Worm (Caenorhabditis elegans) whole organism, dauer: ENCODE data around the gene lgc-12.

Experiments used
- unc-62 ChIP-seq: sonication (generic microtip); optimal IDR thresholded peaks from 2 replicates; lab custom pipeline; 2017; ENCODE audit warnings: missing biosample characterization, missing genetic modification reagents, missing genetic modification characterization

Gene lgc-12

DNA sequence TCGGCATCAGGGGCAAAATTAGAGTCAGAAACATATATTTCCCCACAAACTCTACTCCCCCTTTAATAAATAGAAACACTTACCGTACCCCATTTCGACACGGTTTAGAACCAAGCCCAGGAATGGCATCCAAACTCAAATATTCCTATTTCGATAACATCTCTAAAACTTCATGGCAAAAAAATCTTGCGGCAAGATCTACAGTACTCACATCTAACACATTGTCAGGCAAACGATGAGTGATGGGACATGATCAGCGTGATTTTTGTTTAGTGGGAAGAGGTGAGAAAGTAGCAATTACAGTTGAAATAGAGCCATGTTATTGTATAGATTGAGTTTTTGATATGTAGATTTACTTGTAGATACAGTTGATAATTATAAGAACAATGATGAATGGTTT, 11.0 kb upstream of the lgc-12 start:
- no peak for TF ChIP-seq unc-62 (GFP tag; lab: Kevin White, UChicago)

DNA sequence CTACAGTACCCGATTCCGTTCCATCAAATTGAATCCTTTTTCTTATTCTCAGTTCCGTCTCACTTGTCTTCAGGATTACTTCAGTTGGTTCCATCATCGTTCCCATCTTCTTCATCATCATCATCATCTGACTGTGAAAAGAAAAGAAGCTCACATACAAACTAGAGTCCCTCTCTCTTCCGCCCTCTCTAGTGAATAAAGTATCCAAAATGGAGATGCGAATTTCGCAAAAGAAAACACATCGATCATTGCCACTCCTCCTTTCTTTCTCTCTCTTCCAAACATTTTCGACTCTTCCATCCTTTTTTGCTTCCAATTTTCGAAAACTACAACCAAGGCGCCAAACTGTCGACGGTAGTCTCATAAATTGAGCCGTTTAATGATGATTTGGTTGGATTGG, 9.1 kb upstream of the lgc-12 start:
- no peak for TF ChIP-seq unc-62 (GFP tag; lab: Kevin White, UChicago)

DNA sequence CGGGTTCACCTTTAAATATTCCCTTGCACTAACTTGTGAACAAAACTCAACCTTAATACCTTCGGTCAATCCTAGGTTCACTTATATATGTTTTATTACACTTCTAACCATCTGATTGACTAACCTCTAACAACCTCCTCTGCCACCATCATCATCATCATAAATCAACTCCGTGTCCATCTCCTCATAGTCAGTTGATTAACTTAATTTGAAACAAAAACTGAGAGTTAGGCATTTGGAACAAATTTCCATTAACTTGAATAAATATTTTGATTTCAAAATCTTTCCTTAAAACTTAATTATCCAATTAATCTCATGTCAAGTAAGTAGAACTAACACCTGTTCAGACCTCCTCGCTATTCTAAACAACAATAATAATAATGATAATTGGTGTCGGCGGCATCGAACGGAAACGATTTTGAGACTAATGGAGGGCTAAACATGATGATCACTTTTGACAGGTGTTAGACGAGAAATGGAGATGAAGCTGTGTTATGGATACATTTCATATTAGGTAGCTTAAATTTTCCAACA, 8.2 kb upstream of the lgc-12 start:
- no peak for TF ChIP-seq unc-62 (GFP tag; lab: Kevin White, UChicago)

DNA sequence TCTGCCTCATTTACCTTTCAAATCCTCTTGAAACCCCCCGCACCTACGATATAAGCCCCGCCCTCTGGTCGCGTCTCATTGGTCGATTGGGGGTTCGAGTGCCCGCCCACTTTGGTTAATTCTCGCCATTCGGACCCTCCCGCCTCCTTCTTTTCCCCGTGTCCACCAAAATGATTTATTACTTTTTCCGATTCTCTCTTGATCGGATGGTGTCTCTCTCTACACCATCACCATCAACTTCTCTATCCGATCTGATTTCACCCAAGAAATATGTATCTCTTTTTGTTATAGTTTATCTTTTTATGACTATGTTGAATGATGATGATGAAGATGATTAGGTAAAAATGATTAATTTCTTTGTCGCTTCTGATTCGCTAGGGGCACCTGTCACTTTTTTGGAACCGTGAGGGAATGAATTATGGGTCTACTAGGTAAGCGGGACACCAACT, 7.3 kb upstream of the lgc-12 start:
- no peak for TF ChIP-seq unc-62 (GFP tag; lab: Kevin White, UChicago)

DNA sequence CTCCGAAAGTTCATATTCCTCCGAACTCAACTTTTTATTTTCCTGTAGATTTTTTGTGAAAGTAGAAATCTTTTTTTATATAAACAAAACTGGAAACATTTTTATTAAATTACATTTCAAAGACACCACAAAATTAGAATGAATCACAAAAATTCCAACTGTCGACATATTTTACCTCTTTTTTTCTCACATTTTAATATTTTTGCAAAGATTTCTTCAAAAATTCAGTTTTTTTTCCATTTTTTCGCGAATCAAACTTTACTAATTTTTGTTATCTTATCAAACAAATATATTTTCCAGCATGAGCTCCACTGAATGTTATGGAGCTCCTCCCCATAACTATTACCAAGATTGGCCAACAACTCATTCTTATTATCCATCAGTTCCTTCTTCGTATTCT, 6.6 kb upstream of the lgc-12 start, which contains the start of gene ceh-13:
ceh-13 (plus strand) TSS at position 301 of the 400 bp plus-strand sequence.
- TF ChIP-seq unc-62 (GFP tag; lab: Kevin White, UChicago): no peak

DNA sequence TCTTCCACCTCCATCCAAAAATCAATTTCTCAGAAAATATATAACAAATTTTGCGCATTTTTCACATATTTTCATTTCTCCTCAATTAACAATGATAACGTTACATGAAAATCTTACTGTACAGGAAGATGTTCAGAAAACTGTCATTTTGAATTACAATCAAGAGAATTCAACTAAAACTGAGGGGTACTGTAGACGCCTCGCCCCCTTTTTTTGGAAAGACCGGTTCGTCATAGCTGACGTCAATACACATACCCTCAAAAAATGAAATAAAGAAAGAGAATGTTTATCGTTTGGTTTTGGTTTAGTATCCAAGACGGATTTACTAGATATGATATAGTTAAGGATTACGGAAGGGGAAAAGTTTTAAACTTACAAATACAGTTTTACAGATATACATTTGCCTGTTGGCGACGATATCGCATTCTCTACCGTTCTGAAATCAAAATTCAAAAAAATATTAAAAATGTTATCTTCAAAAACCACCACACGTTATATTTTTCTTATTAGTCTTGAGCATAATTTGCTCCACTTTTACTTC, 4.0 kb upstream of the lgc-12 start:
- no peak for TF ChIP-seq unc-62 (GFP tag; lab: Kevin White, UChicago)

DNA sequence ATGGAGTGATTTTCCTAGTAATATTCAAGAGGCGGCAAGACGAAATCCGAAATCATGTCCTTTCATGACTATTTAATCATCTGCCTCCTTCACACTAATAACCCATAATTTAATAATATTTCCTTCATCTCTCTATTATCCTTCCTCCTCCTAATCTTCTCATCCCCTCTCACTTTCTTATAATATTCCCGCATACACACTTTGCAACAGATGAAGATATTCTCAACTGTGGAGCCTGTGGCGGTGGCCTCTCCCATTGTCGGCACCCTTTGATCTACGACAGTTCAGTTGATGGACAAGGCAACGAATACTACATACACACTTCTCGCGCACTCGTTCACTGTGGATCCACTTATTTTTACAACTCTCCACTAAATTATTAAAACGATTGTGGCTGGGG, 3.3 kb upstream of the lgc-12 start:
- no peak for TF ChIP-seq unc-62 (GFP tag; lab: Kevin White, UChicago)

DNA sequence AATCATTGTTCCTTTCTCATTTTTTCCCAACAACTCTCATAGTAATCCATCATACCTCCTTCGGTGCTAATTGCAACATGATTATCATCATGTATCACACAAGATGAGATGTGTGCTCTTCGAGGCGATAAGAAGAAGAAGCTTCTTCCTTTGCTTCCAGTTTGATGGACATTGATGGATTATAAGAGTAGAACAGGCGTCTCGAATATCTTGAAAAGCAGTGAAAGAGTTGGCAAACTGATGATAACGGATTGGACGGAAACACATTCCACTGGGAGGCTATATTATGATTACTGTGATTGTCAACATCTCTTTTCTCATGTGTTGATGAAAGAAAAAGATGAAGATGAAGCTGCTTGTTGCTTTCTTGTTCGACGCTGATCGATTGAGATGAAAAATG, 2.1 kb upstream of the lgc-12 start:
- TF ChIP-seq unc-62 (GFP tag; lab: Kevin White, UChicago): no peak

DNA sequence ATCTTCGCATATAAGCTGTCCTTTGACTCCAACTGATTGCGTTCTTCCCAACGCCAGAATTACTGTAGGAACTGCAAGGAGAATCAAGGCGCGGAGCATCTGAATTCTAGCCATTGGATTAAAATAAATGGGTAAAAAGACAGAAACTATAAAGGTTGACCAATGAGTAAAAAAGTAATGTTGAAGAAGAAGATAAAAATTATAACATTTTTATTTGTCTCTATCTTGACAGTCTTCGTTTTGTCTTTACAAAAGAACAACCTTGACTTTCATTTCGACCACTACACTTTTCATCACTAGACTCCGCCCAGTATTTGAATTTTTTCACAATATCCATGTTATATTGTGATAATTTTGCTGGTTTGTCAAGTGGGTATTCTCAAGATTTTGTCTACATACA, 3.3 kb downstream of the lgc-12 start, which contains the start of gene ttr-8:
ttr-8 (minus strand) TSS at position 101 of the 400 bp plus-strand sequence.
- TF ChIP-seq unc-62 (GFP tag; lab: Kevin White, UChicago): no peak

DNA sequence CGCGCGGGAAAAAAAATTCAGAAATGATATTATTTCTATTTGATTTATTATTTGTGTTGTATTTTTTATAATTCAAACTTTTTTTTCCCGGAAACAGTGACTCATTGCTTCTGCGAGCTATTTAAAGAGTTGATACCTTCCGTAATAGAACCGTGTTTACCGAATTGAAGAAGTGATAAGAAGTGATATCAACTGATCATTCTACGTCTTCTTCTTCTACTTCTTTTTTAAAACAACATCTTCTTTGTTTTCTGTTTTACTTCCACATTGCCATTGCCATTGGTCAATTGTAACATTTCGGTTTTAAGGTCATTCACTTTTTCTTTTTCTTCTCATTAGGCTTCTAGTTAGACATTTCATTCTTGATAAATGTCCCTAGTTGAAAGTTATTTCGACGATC, 4.1 kb downstream of the lgc-12 start, which contains the start of gene ttr-32:
ttr-32 (plus strand) TSS at position 314 of the 400 bp plus-strand sequence.
- no peak for TF ChIP-seq unc-62 (GFP tag; lab: Kevin White, UChicago)

DNA sequence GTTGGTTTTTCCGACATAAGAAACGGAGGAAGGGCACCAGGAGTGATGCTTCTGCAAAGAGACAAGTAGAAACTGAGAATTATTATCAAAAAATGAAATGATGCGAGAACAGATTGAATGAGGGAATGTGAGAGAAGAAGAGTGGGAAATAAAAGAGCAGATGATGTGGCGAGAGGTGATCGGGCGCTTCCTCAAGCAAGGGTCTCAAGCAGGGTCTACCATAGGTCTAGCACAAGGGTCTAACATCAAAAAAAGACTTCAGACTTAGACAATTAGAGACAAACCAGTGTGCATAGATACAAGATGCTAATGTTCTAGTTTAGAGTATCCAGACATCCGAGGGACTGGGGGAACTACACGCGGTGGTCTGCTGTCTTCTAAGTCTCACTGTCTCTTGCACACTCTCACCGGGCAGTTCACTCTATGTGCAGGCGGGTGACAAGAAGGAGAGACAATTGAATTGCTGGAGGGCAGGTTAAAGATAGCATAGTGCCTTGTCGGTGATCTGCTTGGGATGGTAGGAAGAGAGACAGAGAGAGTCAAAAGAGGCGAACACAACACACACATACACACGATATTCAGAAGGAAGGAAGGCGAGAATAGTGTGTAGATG, 8.2 kb downstream of the lgc-12 start, which contains the start of gene R13A5.7:
R13A5.7 (minus strand) TSS at position 51 of the 613 bp plus-strand sequence.
- no peak for TF ChIP-seq unc-62 (GFP tag; lab: Kevin White, UChicago)

DNA sequence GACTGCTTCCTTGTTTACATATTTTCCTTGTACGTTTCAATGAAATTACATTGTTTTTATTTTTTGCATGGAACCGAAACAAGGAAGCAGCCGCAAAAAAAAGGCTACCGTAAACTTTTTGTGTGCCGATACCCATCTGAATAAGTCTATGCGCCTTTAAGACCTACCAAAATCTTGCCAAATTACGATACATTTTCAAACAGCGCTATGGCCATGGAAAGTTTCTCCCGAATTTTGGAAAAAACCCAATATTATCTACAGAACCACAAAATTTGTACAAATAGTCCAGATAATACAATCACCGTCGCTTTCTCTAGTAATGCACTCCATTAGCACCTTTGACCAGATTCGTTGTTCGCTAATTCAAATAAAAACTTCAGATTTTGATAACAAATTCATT, 9.8 kb downstream of the lgc-12 start:
- TF ChIP-seq unc-62 (GFP tag; lab: Kevin White, UChicago): no peak

DNA sequence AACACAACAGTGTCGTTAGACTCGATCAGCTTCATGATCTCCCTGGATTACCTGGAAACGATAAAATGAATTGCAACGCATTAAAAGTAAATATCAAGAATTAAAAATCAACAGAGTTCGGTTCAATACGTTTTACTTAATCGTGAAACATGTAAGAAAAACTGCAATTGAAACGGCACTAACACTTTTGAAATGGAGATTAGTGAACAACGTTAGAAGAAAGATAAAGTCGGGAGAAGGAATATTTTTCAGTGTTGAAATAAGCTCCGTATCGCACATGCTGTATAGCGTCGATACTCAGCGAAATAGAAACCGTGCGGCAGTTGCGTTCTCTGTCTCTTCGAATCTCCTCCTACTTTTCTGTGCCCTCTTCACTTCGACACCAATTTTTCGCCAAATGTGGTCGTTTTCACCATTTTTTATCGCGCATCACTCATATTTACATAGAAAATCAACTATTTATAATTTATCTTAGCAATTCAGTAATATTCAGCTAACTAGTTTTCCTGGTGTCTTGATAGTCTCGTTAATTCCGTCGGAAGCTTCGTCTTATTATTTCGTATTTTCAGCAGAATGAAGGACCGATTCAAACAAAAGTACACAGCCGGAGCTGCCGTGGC, 10.9 kb downstream of the lgc-12 start, which contains the start of the genes rpl-9 and lpd-7:
rpl-9 (minus strand) TSS at position 51 of the 620 bp plus-strand sequence.
lpd-7 (plus strand) TSS at position 570 of the 620 bp plus-strand sequence.
- TF ChIP-seq unc-62 (GFP tag; lab: Kevin White, UChicago): no peak

DNA sequence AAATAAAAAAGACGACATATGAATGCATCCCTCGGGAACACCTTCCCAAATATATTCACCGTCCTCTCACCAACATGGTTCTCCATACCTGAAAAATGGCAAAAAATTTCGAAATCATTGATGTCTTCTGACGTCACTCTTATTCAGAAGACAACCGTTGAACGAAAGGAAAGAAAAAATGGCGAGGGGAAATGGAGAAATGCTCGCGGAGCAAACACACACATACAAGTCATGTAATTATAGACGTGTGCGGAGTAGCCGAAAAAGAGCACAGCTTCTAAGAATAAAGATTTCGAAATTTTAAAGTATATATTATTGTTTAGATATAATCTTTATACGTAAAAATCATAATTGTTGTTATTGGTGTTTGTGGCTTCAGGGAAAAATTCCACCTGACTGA, 17.4 kb downstream of the lgc-12 start, which contains the start of gene mfsd-6:
mfsd-6 (minus strand) TSS at position 88 of the 400 bp plus-strand sequence.
- TF ChIP-seq unc-62 (GFP tag; lab: Kevin White, UChicago): no peak

DNA sequence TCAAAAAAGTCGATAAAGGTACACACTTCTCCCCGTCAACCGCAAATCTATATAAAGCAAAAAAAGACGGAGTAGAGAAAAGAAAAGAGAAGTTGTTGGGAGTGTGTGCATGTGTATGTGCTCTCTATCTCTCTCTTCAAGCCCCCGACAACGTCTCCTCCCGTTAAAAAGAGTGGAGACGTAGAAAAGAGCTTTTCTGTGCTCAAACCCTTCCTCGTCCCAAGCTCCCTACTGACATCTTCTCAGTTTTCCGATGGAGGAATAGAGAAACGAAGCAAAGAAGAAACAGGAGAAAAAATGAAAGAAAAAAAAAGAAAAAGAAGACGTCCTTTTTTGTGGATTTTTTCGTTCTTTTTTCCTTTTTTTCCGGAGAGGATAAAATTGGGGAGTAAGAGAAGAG, 18.6 kb downstream of the lgc-12 start:
- no peak for TF ChIP-seq unc-62 (GFP tag; lab: Kevin White, UChicago)

DNA sequence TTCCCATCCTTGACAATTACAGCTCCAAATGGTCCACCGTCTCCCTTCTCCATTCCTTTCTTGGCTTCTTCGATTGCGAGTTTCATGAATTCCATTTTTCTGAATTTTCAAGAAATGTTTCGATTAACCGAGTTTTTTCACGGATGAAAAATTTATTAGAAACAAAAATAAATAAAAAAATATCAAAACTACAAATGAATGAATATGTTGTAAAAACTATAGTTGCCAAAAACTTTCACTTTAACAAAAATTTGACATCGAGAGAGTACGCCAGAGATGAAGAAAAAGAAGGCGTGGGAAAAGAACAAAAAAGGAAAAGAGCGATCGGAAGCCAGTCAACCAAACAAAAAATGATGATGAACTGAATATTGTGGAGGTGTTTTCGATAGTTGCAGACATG, 20.9 kb downstream of the lgc-12 start, which contains the start of gene R13A5.10:
R13A5.10 (minus strand) TSS at position 101 of the 400 bp plus-strand sequence.
- no peak for TF ChIP-seq unc-62 (GFP tag; lab: Kevin White, UChicago)
